Fruit fly (Drosophila melanogaster): Measurements from ENCODE around the gene Klp31E.

The Klp31E gene

DNA sequence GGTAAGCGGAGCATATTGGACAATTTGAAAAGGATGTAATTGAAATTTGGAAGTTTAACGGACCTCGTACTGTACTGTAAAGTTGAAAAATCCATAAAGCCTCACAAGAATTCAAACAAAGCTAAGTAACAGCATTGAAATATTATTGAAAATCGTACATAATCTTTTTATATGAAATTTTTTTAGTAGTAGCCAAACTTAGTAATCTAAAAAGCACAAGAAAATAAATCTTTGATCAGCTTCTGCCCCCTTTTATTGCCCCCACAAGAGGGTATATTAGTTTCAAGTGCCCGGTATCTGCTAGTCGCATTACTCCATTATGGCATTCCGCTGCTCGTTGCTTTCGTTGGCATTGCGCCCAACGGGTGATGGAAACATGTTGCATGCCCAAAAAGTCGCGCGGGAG lies 53.1 kb downstream of the Klp31E start (continued):
- TF ChIP-seq CG5180 (GFP tag; optimal IDR thresholded peaks at IDR 0.05) (peak; percentile 82), Nf-YB (GFP tag; optimal IDR thresholded peaks at IDR 0.05) (peak; percentile 32), cg (GFP tag; optimal IDR thresholded peaks at IDR 0.05) (no peak), zen (tag; optimal IDR thresholded peaks at IDR 0.05) (peak; percentile 16), sc (optimal IDR thresholded peaks at IDR 0.05) (no peak), sc (GFP tag; optimal IDR thresholded peaks at IDR 0.05) (peak; percentile 56), salm (tag; optimal IDR thresholded peaks at IDR 0.05) (no peak), Pdp1 (GFP tag; optimal IDR thresholded peaks at IDR 0.05) (peak; percentile 37 to 48), bowl (GFP tag; IDR thresholded peaks at IDR 0.05) (no peak), CG17359 (tag; optimal IDR thresholded peaks at IDR 0.05) (peak; percentile 74), ems (GFP tag; optimal IDR thresholded peaks at IDR 0.05) (peak; percentile 36), prd (optimal IDR thresholded peaks at IDR 0.05) (no peak), prd (GFP tag; IDR thresholded peaks at IDR 0.05) (peak; percentile 82), crol (GFP tag; IDR thresholded peaks at IDR 0.05) (no peak), CG12659 (GFP tag; optimal IDR thresholded peaks at IDR 0.05) (peak; percentile 57), lab (GFP tag; optimal IDR thresholded peaks at IDR 0.05) (peak; percentile 48), CG3163 (GFP tag; optimal IDR thresholded peaks at IDR 0.05) (no peak), ssp (GFP tag; IDR thresholded peaks at IDR 0.05) (peak; percentile 64; the same call in 1 of the 2 replicates), HLHmδ (GFP tag; optimal IDR thresholded peaks at IDR 0.05) (no peak), bsh (GFP tag; optimal IDR thresholded peaks at IDR 0.05) (peak in 1 of 2 experiments; percentile 52), CG15514 (GFP tag; optimal IDR thresholded peaks at IDR 0.05) (peak; percentile 36), C15 (GFP tag; IDR thresholded peaks at IDR 0.05) (no peak), vfl (GFP tag; optimal IDR thresholded peaks at IDR 0.05) (no peak), inv (GFP tag; IDR thresholded peaks at IDR 0.05; ENCODE audit: partially characterized antibody) (no peak), GATAe (GFP tag; conservative IDR thresholded peaks at IDR 0.05) (no peak), Ets65A (GFP tag) (peak; percentile 97), CG10366 (GFP tag; IDR thresholded peaks at IDR 0.05) (peak; percentile 32; the same call in 1 of the 2 replicates), toy (GFP tag; IDR thresholded peaks at IDR 0.05) (no peak), CG6791 (GFP tag; IDR thresholded peaks at IDR 0.05; ENCODE audit: partially characterized antibody) (no peak), Atf3 (GFP tag; optimal IDR thresholded peaks at IDR 0.05) (peak; percentile 34), CG7987 (GFP tag; optimal IDR thresholded peaks at IDR 0.05) (no peak), NK7.1 (GFP tag; optimal IDR thresholded peaks at IDR 0.05) (peak; percentile 12), ac (GFP tag; optimal IDR thresholded peaks at IDR 0.05) (no peak), Side (GFP tag; optimal IDR thresholded peaks at IDR 0.05) (no peak), maf-S (GFP tag; optimal IDR thresholded peaks at IDR 0.05) (no peak), fru (optimal IDR thresholded peaks at IDR 0.05) (no peak), dysf (GFP tag; IDR thresholded peaks at IDR 0.05) (peak; percentile 76), CG17385 (GFP tag; optimal IDR thresholded peaks at IDR 0.05) (peak; percentile 42), onecut (GFP tag; IDR thresholded peaks at IDR 0.05) (0 out of 2 replicates have a peak, but pooled peaks have one; percentile 15), gfzf (GFP tag; optimal IDR thresholded peaks at IDR 0.05) (no peak), wek (GFP tag; optimal IDR thresholded peaks at IDR 0.05) (no peak), CG7745 (tag; optimal IDR thresholded peaks at IDR 0.05) (no peak), ham (GFP tag; IDR thresholded peaks at IDR 0.05) (no peak), CG11398 (GFP tag; optimal IDR thresholded peaks at IDR 0.05) (peak; percentile 21), otp (GFP tag; IDR thresholded peaks at IDR 0.05) (no peak), Doc2 (GFP tag; IDR thresholded peaks at IDR 0.05) (no peak), CG12744 (GFP tag; optimal IDR thresholded peaks at IDR 0.05) (no peak), CG11723 (GFP tag; optimal IDR thresholded peaks at IDR 0.05) (peak; percentile 58), Xrp1 (GFP tag; IDR thresholded peaks at IDR 0.05) (peak; percentile 78), CG17802 (tag; optimal IDR thresholded peaks at IDR 0.05) (peak; percentile 24), Xbp1 (GFP tag; optimal IDR thresholded peaks at IDR 0.05) (peak; percentile 60), Dfd (GFP tag; optimal IDR thresholded peaks at IDR 0.05) (no peak)

Data from whole organism, embryonic.